Fruit fly (Drosophila melanogaster) whole organism, embryonic: ENCODE measurements around the gene rdog.
A peak's percentile ranks its signal among the peaks of the same experiment; 100 is the strongest.

ENCODE experiments used
- Asciz ChIP-seq: fragments of 200-800 bp; sonication (Bioruptor generic); optimal IDR thresholded peaks from 2 replicates; lab custom pipeline; 2017; ENCODE audit warnings: missing biosample characterization, mild to moderate bottlenecking, missing genetic modification characterization, missing genetic modification reagents
- Atf3 ChIP-seq: fragments of 200-800 bp; sonication (Bioruptor generic); optimal IDR thresholded peaks from 3 replicates; lab custom pipeline; 2016; ENCODE audit warnings: missing biosample characterization, missing genetic modification characterization
- Bteb2 ChIP-seq: fragments of 200-800 bp; sonication (Bioruptor generic); optimal IDR thresholded peaks from 2 replicates; lab custom pipeline; 2016; ENCODE audit warnings: missing biosample characterization, missing genetic modification characterization
- CG10209 ChIP-seq: fragments of 200-800 bp; sonication (Bioruptor generic); optimal IDR thresholded peaks from 3 replicates; lab custom pipeline; 2017; ENCODE audit warnings: missing biosample characterization, mild to moderate bottlenecking, missing genetic modification characterization, missing genetic modification reagents
- CG1024 ChIP-seq: fragments of 200-800 bp; sonication (Bioruptor generic); IDR thresholded peaks from 2 replicates; pipeline ENCODE4 v1.3.6; 2022; ENCODE audit warnings: missing biosample characterization, missing genetic modification characterization
- CG10321 ChIP-seq: fragments of 200-800 bp; sonication (Bioruptor generic); IDR thresholded peaks from 2 replicates; pipeline ENCODE4 v1.3.6; 2022; ENCODE audit warnings: missing biosample characterization, missing genetic modification characterization
- CG11398 ChIP-seq: fragments of 200-800 bp; sonication (Bioruptor generic); optimal IDR thresholded peaks from 2 replicates; lab custom pipeline; 2016; ENCODE audit warnings: missing biosample characterization, missing genetic modification characterization
- CG12769 ChIP-seq: fragments of 200-800 bp; sonication (Bioruptor generic); optimal IDR thresholded peaks from 2 replicates; lab custom pipeline; 2019; ENCODE audit warnings: missing biosample characterization, mild to moderate bottlenecking, missing genetic modification characterization, moderate library complexity
- CG13424 ChIP-seq: fragments of 200-800 bp; sonication (Bioruptor generic); optimal IDR thresholded peaks from 2 replicates; lab custom pipeline; 2019; ENCODE audit warnings: missing biosample characterization, mild to moderate bottlenecking, missing genetic modification characterization, moderate library complexity
- CG15269 ChIP-seq: fragments of 200-800 bp; sonication (Bioruptor generic); optimal IDR thresholded peaks from 2 replicates; lab custom pipeline; 2018; ENCODE audit warnings: missing biosample characterization, mild to moderate bottlenecking, missing genetic modification characterization, moderate library complexity
- CG1647 ChIP-seq: fragments of 200-800 bp; sonication (Bioruptor generic); optimal IDR thresholded peaks from 3 replicates; lab custom pipeline; 2016; ENCODE audit warnings: missing biosample characterization, missing genetic modification characterization
- CG30403 ChIP-seq: fragments of 200-800 bp; sonication (Bioruptor generic); optimal IDR thresholded peaks from 3 replicates; lab custom pipeline; 2016; ENCODE audit warnings: missing biosample characterization, missing genetic modification characterization
- CG32532 ChIP-seq: fragments of 200-800 bp; sonication (Bioruptor generic); IDR thresholded peaks from 2 replicates; pipeline ENCODE4 v1.3.6; 2022; ENCODE audit warnings: missing biosample characterization, missing genetic modification characterization
- CG3281 ChIP-seq: fragments of 200-800 bp; sonication (Bioruptor generic); optimal IDR thresholded peaks from 3 replicates; lab custom pipeline; 2017; ENCODE audit warnings: missing biosample characterization, mild to moderate bottlenecking, missing genetic modification characterization
- CG34376 ChIP-seq: fragments of 200-800 bp; sonication (Bioruptor generic); optimal IDR thresholded peaks from 2 replicates; lab custom pipeline; 2018; ENCODE audit warnings: missing biosample characterization, mild to moderate bottlenecking, missing genetic modification characterization
- CG4282 ChIP-seq: fragments of 200-800 bp; sonication (Bioruptor generic); optimal IDR thresholded peaks from 2 replicates; lab custom pipeline; 2016; ENCODE audit warnings: missing biosample characterization, missing genetic modification characterization
- CG4360 ChIP-seq: fragments of 200-800 bp; sonication (Bioruptor generic); IDR thresholded peaks from 2 replicates; pipeline ENCODE4 v1.3.6; 2022; ENCODE audit warnings: missing biosample characterization, missing genetic modification characterization
- CG4404 ChIP-seq: fragments of 200-800 bp; sonication (Bioruptor generic); IDR thresholded peaks from 2 replicates; pipeline ENCODE4 v1.3.6; 2022; ENCODE audit warnings: missing biosample characterization, missing genetic modification characterization
- CG7556 ChIP-seq: fragments of 200-800 bp; sonication (Bioruptor generic); optimal IDR thresholded peaks from 2 replicates; lab custom pipeline; 2017; ENCODE audit warnings: missing biosample characterization, mild to moderate bottlenecking, missing genetic modification characterization
- CG7928 ChIP-seq: fragments of 200-800 bp; sonication (Bioruptor generic); optimal IDR thresholded peaks from 2 replicates; lab custom pipeline; 2017; ENCODE audit warnings: missing biosample characterization, mild to moderate bottlenecking, missing genetic modification characterization
- CG8089 ChIP-seq: fragments of 200-800 bp; sonication (Bioruptor generic); optimal IDR thresholded peaks from 3 replicates; lab custom pipeline; 2016; ENCODE audit warnings: missing biosample characterization, missing genetic modification characterization
- CG8281 ChIP-seq: fragments of 200-800 bp; sonication (Bioruptor generic); optimal IDR thresholded peaks from 2 replicates; lab custom pipeline; 2018; ENCODE audit warnings: missing biosample characterization, mild to moderate bottlenecking, missing genetic modification characterization, moderate library complexity
- CG8359 ChIP-seq: fragments of 200-800 bp; sonication (Bioruptor generic); optimal IDR thresholded peaks from 2 replicates; lab custom pipeline; 2017; ENCODE audit warnings: missing biosample characterization, mild to moderate bottlenecking, missing genetic modification characterization, borderline replicate concordance
- CG9932 ChIP-seq: fragments of 200-800 bp; sonication (Bioruptor generic); IDR thresholded peaks from 2 replicates; pipeline ENCODE4 v1.3.6; 2022; ENCODE audit warnings: missing biosample characterization, missing genetic modification characterization
- CTCF ChIP-seq: fragments of 200-800 bp; sonication (Bioruptor generic); optimal IDR thresholded peaks from 2 replicates; lab custom pipeline; 2017; ENCODE audit warnings: missing biosample characterization, mild to moderate bottlenecking, missing genetic modification characterization, moderate library complexity
- GATAe ChIP-seq: fragments of 200-800 bp; sonication (Bioruptor generic); conservative IDR thresholded peaks from 2 replicates; pipeline ENCODE4 v1.3.6; 2022; ENCODE audit warnings: missing biosample characterization, missing genetic modification characterization
- H15 ChIP-seq: fragments of 200-800 bp; sonication (Bioruptor generic); IDR thresholded peaks from 3 replicates; pipeline ENCODE4 v1.3.6; 2022; ENCODE audit warnings: missing biosample characterization, missing genetic modification characterization
- Hsf ChIP-seq: fragments of 200-800 bp; sonication (Bioruptor generic); optimal IDR thresholded peaks from 3 replicates; lab custom pipeline; 2016; ENCODE audit warnings: missing biosample characterization, missing genetic modification characterization
- NFAT ChIP-seq: fragments of 200-800 bp; sonication (Bioruptor generic); IDR thresholded peaks from 2 replicates; pipeline ENCODE4 v1.3.6; 2022; ENCODE audit warnings: missing biosample characterization, missing genetic modification characterization
- NK7.1 ChIP-seq: fragments of 200-800 bp; sonication (Bioruptor generic); optimal IDR thresholded peaks from 3 replicates; lab custom pipeline; 2016; ENCODE audit warnings: missing biosample characterization, missing genetic modification characterization
- Nf-YA ChIP-seq: fragments of 200-800 bp; sonication (Bioruptor generic); IDR thresholded peaks from 2 replicates; pipeline ENCODE4 v1.3.6; 2022; ENCODE audit warnings: missing biosample characterization, missing genetic modification characterization
- NfI ChIP-seq: fragments of 200-800 bp; sonication (Bioruptor generic); optimal IDR thresholded peaks from 3 replicates; lab custom pipeline; 2018; ENCODE audit warnings: missing biosample characterization, mild to moderate bottlenecking, missing genetic modification characterization, moderate library complexity
- Sry-δ ChIP-seq: fragments of 200-800 bp; sonication (Bioruptor generic); optimal IDR thresholded peaks from 2 replicates; lab custom pipeline; 2016; ENCODE audit warnings: missing biosample characterization, missing genetic modification characterization
- Xbp1 ChIP-seq: fragments of 200-800 bp; sonication (Bioruptor generic); optimal IDR thresholded peaks from 3 replicates; lab custom pipeline; 2016; ENCODE audit warnings: missing biosample characterization, mild to moderate bottlenecking, missing genetic modification characterization
- ash1 ChIP-seq: fragments of 200-800 bp; sonication (Bioruptor generic); optimal IDR thresholded peaks from 2 replicates; lab custom pipeline; 2018; ENCODE audit warnings: missing biosample characterization, mild to moderate bottlenecking, missing genetic modification characterization
- danr ChIP-seq: fragments of 200-800 bp; sonication (Bioruptor generic); IDR thresholded peaks from 2 replicates; pipeline ENCODE4 v1.3.6; 2022; ENCODE audit warnings: missing biosample characterization, missing genetic modification characterization
- dm ChIP-seq: fragments of 200-800 bp; sonication (Bioruptor generic); optimal IDR thresholded peaks from 3 replicates; lab custom pipeline; 2016; ENCODE audit warnings: missing biosample characterization, missing genetic modification characterization
- ewg ChIP-seq: fragments of 200-800 bp; sonication (Bioruptor generic); optimal IDR thresholded peaks from 3 replicates; lab custom pipeline; 2017; ENCODE audit warnings: mild to moderate bottlenecking, missing biosample characterization, missing genetic modification reagents, missing genetic modification characterization
- ftz-f1 ChIP-seq: fragments of 200-800 bp; sonication (Bioruptor generic); optimal IDR thresholded peaks from 2 replicates; lab custom pipeline; 2016; ENCODE audit warnings: missing biosample characterization, missing genetic modification characterization
- gsb-n ChIP-seq: fragments of 200-800 bp; sonication (Bioruptor generic); optimal IDR thresholded peaks from 3 replicates; lab custom pipeline; 2018; ENCODE audit warnings: missing biosample characterization, mild to moderate bottlenecking, missing genetic modification characterization
- ham ChIP-seq: fragments of 200-800 bp; sonication (Bioruptor generic); IDR thresholded peaks from 2 replicates; pipeline ENCODE4 v1.3.6; 2022; ENCODE audit warnings: missing biosample characterization, missing genetic modification characterization
- knrl ChIP-seq: fragments of 200-800 bp; sonication (Bioruptor generic); IDR thresholded peaks from 3 replicates; pipeline ENCODE4 v1.3.6; 2022; ENCODE audit warnings: missing biosample characterization, missing genetic modification characterization; ENCODE audit not compliant: partially characterized antibody
- nerfin-1 ChIP-seq: fragments of 200-800 bp; sonication (Bioruptor generic); optimal IDR thresholded peaks from 3 replicates; lab custom pipeline; 2019; ENCODE audit warnings: missing biosample characterization, mild to moderate bottlenecking, missing genetic modification characterization, moderate library complexity
- onecut ChIP-seq: fragments of 200-800 bp; sonication (Bioruptor generic); IDR thresholded peaks from 2 replicates; pipeline ENCODE4 v1.3.6; 2022; ENCODE audit warnings: missing biosample characterization, missing genetic modification characterization
- prd ChIP-seq, 3 experiments: fragments of >200 bp in 2 of 3; fragments of 200-800 bp in 1 of 3; sonication (Bioruptor generic) in 1 of 3; optimal IDR thresholded peaks in 2 of 3; IDR thresholded peaks in 1 of 3; 2 replicates in 2 of 3; 3 replicates in 1 of 3; pipeline versions ENCODE4 v1.3.6 to Lab custom; 2017 to 2022; ENCODE audit warnings: missing biosample characterization in 1 of 3, missing genetic modification characterization in 1 of 3
- scrt ChIP-seq: fragments of 200-800 bp; sonication (Bioruptor generic); optimal IDR thresholded peaks from 2 replicates; lab custom pipeline; 2018; ENCODE audit warnings: missing biosample characterization, mild to moderate bottlenecking, missing genetic modification characterization, moderate library complexity
- sens-2 ChIP-seq: fragments of 200-800 bp; sonication (Bioruptor generic); IDR thresholded peaks from 2 replicates; pipeline ENCODE4 v1.3.6; 2022; ENCODE audit warnings: missing biosample characterization, missing genetic modification characterization
- sna ChIP-seq: fragments of 200-800 bp; sonication (Bioruptor generic); IDR thresholded peaks from 2 replicates; pipeline ENCODE4 v1.3.6; 2022; ENCODE audit warnings: missing biosample characterization, missing genetic modification characterization; ENCODE audit not compliant: partially characterized antibody
- twi ChIP-seq: fragments of 200-800 bp; optimal IDR thresholded peaks from 2 replicates; lab custom pipeline; 2019; ENCODE audit warnings: missing biosample characterization, mild to moderate bottlenecking, missing genetic modification characterization, moderate library complexity

The rdog gene

dm6 chr3R:29112398-29113150, 45.3 kb upstream of the rdog start, which contains the start of the genes alpha-Man-Ib and Pdhb (continued):
- peak; percentile 57; the same call in 1 of the 2 replicates for TF ChIP-seq sens-2
- TF ChIP-seq CG13424 (tag; lab: Kevin White, UChicago), result peak; percentile 87
- TF ChIP-seq Nf-YA (GFP tag; lab: Robert Waterston, UW), result 0 out of 2 replicates have a peak, but pooled peaks have one; percentile 45
- peak; percentile 82 for TF ChIP-seq NfI
- peak; percentile 22 for TF ChIP-seq CG1647 (GFP tag; lab: Kevin White, UChicago)
- peak; percentile 65; the same call in 2 of the 3 replicates for TF ChIP-seq H15 (GFP tag; lab: Robert Waterston, UW)
- TF ChIP-seq CG4360 (GFP tag; lab: Robert Waterston, UW), result no peak
- peak; percentile 80 for TF ChIP-seq CG3281 (GFP tag; lab: Kevin White, UChicago)
- TF ChIP-seq ham, result 0 out of 2 replicates have a peak, but pooled peaks have one; percentile 34
- peak; percentile 48; the same call in 1 of the 2 replicates for TF ChIP-seq CG1024 (GFP tag; lab: Robert Waterston, UW)
- peak; percentile 73 for TF ChIP-seq CG7556 (GFP tag; lab: Kevin White, UChicago)
- TF ChIP-seq CG9932 (GFP tag; lab: Robert Waterston, UW), result peak; percentile 93
- no peak for TF ChIP-seq NK7.1 (GFP tag; lab: Kevin White, UChicago)
- TF ChIP-seq CTCF, result no peak
- TF ChIP-seq CG7928 (GFP tag; lab: Kevin White, UChicago), result peak; percentile 95
- peak; percentile 73 for TF ChIP-seq twi (tag; lab: Kevin White, UChicago)
- TF ChIP-seq CG10209 (GFP tag; lab: Kevin White, UChicago), result peak; percentile 80
- peak; percentile 63; the same call in 1 of the 2 replicates for TF ChIP-seq danr (GFP tag; lab: Robert Waterston, UW)
- TF ChIP-seq NFAT (GFP tag; lab: Robert Waterston, UW), result peak; percentile 83
- TF ChIP-seq CG8089 (GFP tag; lab: Kevin White, UChicago), result no peak
- TF ChIP-seq CG4404 (GFP tag; lab: Robert Waterston, UW), result peak; percentile 83
- TF ChIP-seq Xbp1 (GFP tag; lab: Kevin White, UChicago), result peak; percentile 87
- no peak for TF ChIP-seq Bteb2
- no peak for TF ChIP-seq ftz-f1 (GFP tag; lab: Kevin White, UChicago)
- TF ChIP-seq CG34376 (GFP tag; lab: Kevin White, UChicago), result no peak
- TF ChIP-seq CG10321 (GFP tag; lab: Robert Waterston, UW), result no peak
- peak; percentile 66; the same call in 1 of the 3 replicates for TF ChIP-seq knrl
- no peak for TF ChIP-seq CG15269 (tag; lab: Kevin White, UChicago)
- TF ChIP-seq CG8359 (GFP tag; lab: Kevin White, UChicago), result no peak
- no peak for TF ChIP-seq gsb-n (tag; lab: Kevin White, UChicago)
- no peak for TF ChIP-seq CG8281
- no peak for TF ChIP-seq Asciz
- TF ChIP-seq ash1 (GFP tag; lab: Kevin White, UChicago), result no peak
- no peak for TF ChIP-seq sna (GFP tag; lab: Robert Waterston, UW)
- no peak for TF ChIP-seq CG12769
- peak; percentile 57 for TF ChIP-seq scrt (GFP tag; lab: Kevin White, UChicago)
- peak; percentile 89 for TF ChIP-seq CG30403 (GFP tag; lab: Kevin White, UChicago)
- peak; percentile 38; the same call in 1 of the 2 replicates for TF ChIP-seq GATAe
- no peak for TF ChIP-seq CG4282 (GFP tag; lab: Kevin White, UChicago)
- peak; percentile 89 for TF ChIP-seq CG32532
- TF ChIP-seq onecut, result peak; percentile 97
- no peak for TF ChIP-seq prd (optimal IDR thresholded peaks at IDR 0.05; lab: Kevin White, UChicago)
- peak; percentile 91 for TF ChIP-seq prd (GFP tag; IDR thresholded peaks at IDR 0.05; lab: Robert Waterston, UW)
- no peak for TF ChIP-seq dm (GFP tag; lab: Kevin White, UChicago)
- TF ChIP-seq CG11398 (GFP tag; lab: Kevin White, UChicago), result no peak
- TF ChIP-seq Sry-δ (GFP tag; lab: Kevin White, UChicago), result peak; percentile 64
- peak; percentile 61 for TF ChIP-seq Hsf
- peak; percentile 84 for TF ChIP-seq nerfin-1
- no peak for TF ChIP-seq Atf3 (GFP tag; lab: Kevin White, UChicago)
- TF ChIP-seq ewg (GFP tag; lab: Kevin White, UChicago), result peak; percentile 69
